Fruit fly (Drosophila melanogaster): Measurements from ENCODE around the gene beat-IIIa.

- TF ChIP-seq CrebB (tag; optimal IDR thresholded peaks at IDR 0.05) (no peak), Hey (tag; optimal IDR thresholded peaks at IDR 0.05) (no peak), hth (optimal IDR thresholded peaks at IDR 0.05) (no peak), cas (GFP tag; IDR thresholded peaks at IDR 0.05) (no peak), CG8388 (GFP tag; optimal IDR thresholded peaks at IDR 0.05) (no peak), bcd (GFP tag; optimal IDR thresholded peaks at IDR 0.05) (no peak)
Measured at dm6 chr2L:17087341-17087740, 43.5 kb upstream of the beat-IIIa start, which contains the start of gene CG12620.
